Fruit fly (Drosophila melanogaster): ENCODE measurements around the gene Sfp24Bc.
A peak's percentile ranks its signal among the peaks of the same experiment; 100 is the strongest.

Sfp24Bc gene

dm6 chr2L:3655698-3656105, 14.7 kb downstream of the Sfp24Bc start:
- TF ChIP-seq CG9876 (GFP tag; optimal IDR thresholded peaks at IDR 0.05) (peak; percentile 94), CG13775 (GFP tag; optimal IDR thresholded peaks at IDR 0.05) (peak; percentile 98), pan (optimal IDR thresholded peaks at IDR 0.05) (no peak), pan (GFP tag; optimal IDR thresholded peaks at IDR 0.05 in 1 of 2, IDR thresholded peaks at IDR 0.05 in 1 of 2) (peak in 1 of 2 experiments; percentile 98), Spps (tag; optimal IDR thresholded peaks at IDR 0.05) (peak; percentile 97), aop (GFP tag; IDR thresholded peaks at IDR 0.05) (peak; percentile 87), CG18011 (GFP tag; optimal IDR thresholded peaks at IDR 0.05) (peak; percentile 90), sqz (GFP tag; optimal IDR thresholded peaks at IDR 0.05) (peak; percentile 97), Stat92E (GFP tag; optimal IDR thresholded peaks at IDR 0.05) (peak in 1 of 3 experiments; percentile 98), Antp (GFP tag; optimal IDR thresholded peaks at IDR 0.05) (peak; percentile 98), CG15479 (GFP tag; optimal IDR thresholded peaks at IDR 0.05) (peak; percentile 56), eve (GFP tag; optimal IDR thresholded peaks at IDR 0.05) (peak in 1 of 2 experiments; percentile 99), CG14667 (GFP tag; IDR thresholded peaks at IDR 0.05) (peak; percentile 97), CTCF (GFP tag; optimal IDR thresholded peaks at IDR 0.05) (peak; percentile 71), en (GFP tag; optimal IDR thresholded peaks at IDR 0.05) (peak; percentile 97), abd-A (tag; optimal IDR thresholded peaks at IDR 0.05) (peak; percentile 96), CG1233 (GFP tag; optimal IDR thresholded peaks at IDR 0.05) (peak; percentile 98), Xrp1 (GFP tag; IDR thresholded peaks at IDR 0.05) (peak; percentile 99), Fer3 (tag; optimal IDR thresholded peaks at IDR 0.05) (peak; percentile 98), Atf-2 (GFP tag; optimal IDR thresholded peaks at IDR 0.05) (peak; percentile 97), mam (GFP tag; optimal IDR thresholded peaks at IDR 0.05) (peak; percentile 98), prd (optimal IDR thresholded peaks at IDR 0.05) (no peak), prd (GFP tag; IDR thresholded peaks at IDR 0.05) (peak; percentile 98), CG17359 (tag; optimal IDR thresholded peaks at IDR 0.05) (peak; percentile 99), Hsf (GFP tag; optimal IDR thresholded peaks at IDR 0.05) (peak; percentile 98), CG12769 (tag; optimal IDR thresholded peaks at IDR 0.05) (peak; percentile 99), bigmax (GFP tag; optimal IDR thresholded peaks at IDR 0.05) (peak; percentile 77), CG1832 (GFP tag; optimal IDR thresholded peaks at IDR 0.05) (no peak), C15 (GFP tag; IDR thresholded peaks at IDR 0.05) (peak; percentile 96), HmgD (GFP tag; optimal IDR thresholded peaks at IDR 0.05) (peak; percentile 97), Hey (tag; optimal IDR thresholded peaks at IDR 0.05) (peak; percentile 92), CG14441 (GFP tag; IDR thresholded peaks at IDR 0.05) (peak; percentile 97), ind (GFP tag; optimal IDR thresholded peaks at IDR 0.05) (peak; percentile 99), NfI (GFP tag; optimal IDR thresholded peaks at IDR 0.05) (peak; percentile 99), D19B (GFP tag; optimal IDR thresholded peaks at IDR 0.05) (peak; percentile 93), fu2 (GFP tag; optimal IDR thresholded peaks at IDR 0.05) (peak; percentile 98), CG30431 (GFP tag; optimal IDR thresholded peaks at IDR 0.05) (peak; percentile 97), Lpt (GFP tag; optimal IDR thresholded peaks at IDR 0.05) (no peak), PHDP (tag; optimal IDR thresholded peaks at IDR 0.05) (peak; percentile 99), Pdp1 (GFP tag; optimal IDR thresholded peaks at IDR 0.05) (peak; percentile 97 to 98), CG12744 (GFP tag; optimal IDR thresholded peaks at IDR 0.05) (peak; percentile 97), MBD-R2 (GFP tag; IDR thresholded peaks at IDR 0.05) (peak; percentile 98), CG16779 (GFP tag; IDR thresholded peaks at IDR 0.05) (peak; percentile 97), CG16815 (GFP tag; optimal IDR thresholded peaks at IDR 0.05) (peak; percentile 96), sr (GFP tag; IDR thresholded peaks at IDR 0.05) (peak; percentile 86), CG34376 (GFP tag; optimal IDR thresholded peaks at IDR 0.05) (peak; percentile 99), klu (GFP tag; IDR thresholded peaks at IDR 0.05) (peak; percentile 95), inv (GFP tag; IDR thresholded peaks at IDR 0.05; ENCODE audit: partially characterized antibody) (no peak), zfh2 (GFP tag; optimal IDR thresholded peaks at IDR 0.05) (peak; percentile 98), CG2129 (GFP tag; IDR thresholded peaks at IDR 0.05; ENCODE audit: partially characterized antibody) (no peak), knrl (GFP tag; IDR thresholded peaks at IDR 0.05; ENCODE audit: partially characterized antibody) (no peak)
